Fruit fly (Drosophila melanogaster) whole organism, embryonic: ENCODE data around the gene superdeath.

Experiments used
- Awh ChIP-seq: fragments of 200-800 bp; sonication (Bioruptor generic); IDR thresholded peaks from 2 replicates; pipeline ENCODE4, ENCODE4 v1.3.6; 2022; ENCODE audit warnings: missing biosample characterization, missing genetic modification characterization
- B-H2 ChIP-seq: fragments of 200-800 bp; sonication (Bioruptor generic); optimal IDR thresholded peaks from 2 replicates; lab custom pipeline; 2018; ENCODE audit warnings: missing biosample characterization, mild to moderate bottlenecking, missing genetic modification characterization
- CG10654 ChIP-seq: fragments of 200-800 bp; sonication (Bioruptor generic); optimal IDR thresholded peaks from 2 replicates; lab custom pipeline; 2016; ENCODE audit warnings: missing biosample characterization, missing genetic modification characterization
- CG11456 ChIP-seq: fragments of 200-800 bp; sonication (Bioruptor generic); IDR thresholded peaks from 3 replicates; pipeline ENCODE4 v1.3.6; 2022; ENCODE audit warnings: missing biosample characterization, missing genetic modification characterization
- CG12391 ChIP-seq: fragments of 200-800 bp; sonication (Bioruptor generic); optimal IDR thresholded peaks from 3 replicates; lab custom pipeline; 2018; ENCODE audit warnings: missing biosample characterization, mild to moderate bottlenecking, missing genetic modification characterization, moderate library complexity
- CG13775 ChIP-seq: fragments of 200-800 bp; sonication (Bioruptor generic); optimal IDR thresholded peaks from 3 replicates; lab custom pipeline; 2017; ENCODE audit warnings: missing biosample characterization, mild to moderate bottlenecking, missing genetic modification characterization
- CG15269 ChIP-seq: fragments of 200-800 bp; sonication (Bioruptor generic); optimal IDR thresholded peaks from 2 replicates; lab custom pipeline; 2018; ENCODE audit warnings: missing biosample characterization, mild to moderate bottlenecking, missing genetic modification characterization, moderate library complexity
- CG17359 ChIP-seq: fragments of 200-800 bp; sonication (Bioruptor generic); optimal IDR thresholded peaks from 3 replicates; lab custom pipeline; 2018; ENCODE audit warnings: missing biosample characterization, mild to moderate bottlenecking, missing genetic modification characterization, moderate library complexity
- CG1832 ChIP-seq: fragments of 200-800 bp; sonication (Bioruptor generic); optimal IDR thresholded peaks from 2 replicates; lab custom pipeline; 2017; ENCODE audit warnings: missing biosample characterization, mild to moderate bottlenecking, missing genetic modification characterization, inconsistent platforms
- CG2129 ChIP-seq: fragments of 200-800 bp; sonication (Bioruptor generic); IDR thresholded peaks from 2 replicates; pipeline ENCODE4 v1.3.6; 2022; ENCODE audit warnings: missing biosample characterization, missing genetic modification characterization; ENCODE audit not compliant: partially characterized antibody
- CG31388 ChIP-seq: fragments of 200-800 bp; sonication (Bioruptor generic); optimal IDR thresholded peaks from 2 replicates; lab custom pipeline; 2016; ENCODE audit warnings: missing biosample characterization, missing genetic modification characterization
- CG33557 ChIP-seq: fragments of 200-800 bp; sonication (Bioruptor generic); optimal IDR thresholded peaks from 2 replicates; lab custom pipeline; 2019; ENCODE audit warnings: missing biosample characterization, mild to moderate bottlenecking, missing genetic modification characterization, moderate library complexity
- CG3995 ChIP-seq: fragments of 200-800 bp; sonication (Bioruptor generic); optimal IDR thresholded peaks from 3 replicates; lab custom pipeline; 2016; ENCODE audit warnings: missing biosample characterization, missing genetic modification characterization
- CG4328 ChIP-seq: fragments of 200-800 bp; sonication (Bioruptor generic); optimal IDR thresholded peaks from 3 replicates; lab custom pipeline; 2017; ENCODE audit warnings: missing biosample characterization, missing genetic modification reagents, missing genetic modification characterization
- CG4820 ChIP-seq: fragments of 200-800 bp; sonication (Bioruptor generic); optimal IDR thresholded peaks from 3 replicates; lab custom pipeline; 2016; ENCODE audit warnings: missing biosample characterization, missing genetic modification characterization
- CG4854 ChIP-seq: fragments of 200-800 bp; sonication (Bioruptor generic); optimal IDR thresholded peaks from 2 replicates; lab custom pipeline; 2016; ENCODE audit warnings: missing biosample characterization, missing genetic modification characterization, inconsistent platforms
- CG6765 ChIP-seq: fragments of 200-800 bp; sonication (Bioruptor generic); optimal IDR thresholded peaks from 3 replicates; lab custom pipeline; 2017; ENCODE audit warnings: missing biosample characterization, mild to moderate bottlenecking, missing genetic modification characterization
- CG7372 ChIP-seq: fragments of 200-800 bp; sonication (Bioruptor generic); IDR thresholded peaks from 2 replicates; pipeline ENCODE4 v1.3.6; 2022; ENCODE audit warnings: missing biosample characterization, missing genetic modification characterization
- CG7745 ChIP-seq: fragments of 200-800 bp; sonication (Bioruptor generic); optimal IDR thresholded peaks from 2 replicates; lab custom pipeline; 2018; ENCODE audit warnings: missing biosample characterization, mild to moderate bottlenecking, missing genetic modification characterization, moderate library complexity
- D ChIP-seq, 2 experiments: fragments of 200-800 bp in 1 of 2; fragments of >200 bp in 1 of 2; sonication (Bioruptor generic) in 1 of 2; optimal IDR thresholded peaks; 2 replicates in 1 of 2; 3 replicates in 1 of 2; lab custom pipeline; 2017; ENCODE audit warnings: mild to moderate bottlenecking in 1 of 2, missing biosample characterization in 1 of 2, missing genetic modification characterization in 1 of 2, missing genetic modification reagents in 1 of 2
- Dek ChIP-seq: fragments of 200-800 bp; sonication (Bioruptor generic); optimal IDR thresholded peaks from 3 replicates; lab custom pipeline; 2019; ENCODE audit warnings: missing biosample characterization, mild to moderate bottlenecking, missing genetic modification characterization, moderate library complexity
- Lhr ChIP-seq: fragments of 200-800 bp; sonication (Bioruptor generic); optimal IDR thresholded peaks from 3 replicates; lab custom pipeline; 2017; ENCODE audit warnings: mild to moderate bottlenecking, missing biosample characterization, missing genetic modification reagents, missing genetic modification characterization
- Myb ChIP-seq: fragments of 200-800 bp; sonication (Bioruptor generic); optimal IDR thresholded peaks from 2 replicates; lab custom pipeline; 2016; ENCODE audit warnings: missing biosample characterization, missing genetic modification characterization
- NC2β ChIP-seq: fragments of 200-800 bp; sonication (Bioruptor generic); optimal IDR thresholded peaks from 2 replicates; lab custom pipeline; 2016; ENCODE audit warnings: missing biosample characterization, missing genetic modification characterization
- Sin3A ChIP-seq: fragments of >200 bp; optimal IDR thresholded peaks from 2 replicates; lab custom pipeline; 2018
- Stat92E ChIP-seq, 3 experiments: fragments of >200 bp in 2 of 3; fragments of 200-800 bp in 1 of 3; sonication (Bioruptor generic) in 1 of 3; optimal IDR thresholded peaks; 2 replicates each; lab custom pipeline; 2017 to 2019; ENCODE audit warnings: missing biosample characterization in 3 of 3, missing genetic modification characterization in 3 of 3, mild to moderate bottlenecking in 1 of 3, moderate library complexity in 1 of 3
- Trl ChIP-seq, 3 experiments: fragments of >200 bp in 2 of 3; fragments of 200-800 bp in 1 of 3; sonication (Bioruptor generic) in 1 of 3; optimal IDR thresholded peaks; 2 replicates in 1 of 3; 3 replicates in 2 of 3; lab custom pipeline; 2016 to 2017; ENCODE audit warnings: missing biosample characterization in 1 of 3, missing genetic modification characterization in 1 of 3
- ac ChIP-seq: fragments of 200-800 bp; sonication (Bioruptor generic); optimal IDR thresholded peaks from 3 replicates; lab custom pipeline; 2017; ENCODE audit warnings: missing biosample characterization, mild to moderate bottlenecking, missing genetic modification characterization
- cas ChIP-seq: fragments of 200-800 bp; sonication (Bioruptor generic); IDR thresholded peaks from 2 replicates; pipeline ENCODE4 v1.3.6; 2022; ENCODE audit warnings: missing biosample characterization, missing genetic modification characterization
- dpn ChIP-seq, 2 experiments: fragments of 200-800 bp; sonication (Bioruptor generic); optimal IDR thresholded peaks; 3 replicates each; lab custom pipeline; 2016; ENCODE audit warnings: missing biosample characterization in 2 of 2, missing genetic modification characterization in 2 of 2
- jing ChIP-seq: fragments of 200-800 bp; sonication (Bioruptor generic); optimal IDR thresholded peaks from 2 replicates; lab custom pipeline; 2018; ENCODE audit warnings: missing biosample characterization, mild to moderate bottlenecking, missing genetic modification characterization
- lola ChIP-seq, 3 experiments: fragments of >200 bp in 2 of 3; fragments of 200-800 bp in 1 of 3; sonication (Bioruptor generic) in 1 of 3; optimal IDR thresholded peaks; 2 replicates each; lab custom pipeline; 2017 to 2019; ENCODE audit warnings: missing biosample characterization in 3 of 3, missing genetic modification characterization in 3 of 3, mild to moderate bottlenecking in 1 of 3, moderate library complexity in 1 of 3
- nerfin-1 ChIP-seq: fragments of 200-800 bp; sonication (Bioruptor generic); optimal IDR thresholded peaks from 3 replicates; lab custom pipeline; 2019; ENCODE audit warnings: missing biosample characterization, mild to moderate bottlenecking, missing genetic modification characterization, moderate library complexity
- oc ChIP-seq: fragments of 200-800 bp; sonication (Bioruptor generic); optimal IDR thresholded peaks from 2 replicates; lab custom pipeline; 2018; ENCODE audit warnings: missing biosample characterization, mild to moderate bottlenecking, missing genetic modification characterization, moderate library complexity
- psq ChIP-seq: fragments of 200-800 bp; sonication (Bioruptor generic); optimal IDR thresholded peaks from 2 replicates; lab custom pipeline; 2017; ENCODE audit warnings: missing biosample characterization, missing genetic modification characterization
- stwl ChIP-seq: fragments of 200-800 bp; sonication (Bioruptor generic); optimal IDR thresholded peaks from 3 replicates; lab custom pipeline; 2018; ENCODE audit warnings: missing biosample characterization, mild to moderate bottlenecking, missing genetic modification characterization, moderate library complexity
- tin ChIP-seq: fragments of 200-800 bp; sonication (Bioruptor generic); optimal IDR thresholded peaks from 3 replicates; lab custom pipeline; 2016; ENCODE audit warnings: missing biosample characterization, missing genetic modification characterization
- unpg ChIP-seq: fragments of 200-800 bp; sonication (Bioruptor generic); optimal IDR thresholded peaks from 3 replicates; lab custom pipeline; 2018; ENCODE audit warnings: missing biosample characterization, mild to moderate bottlenecking, missing genetic modification characterization, moderate library complexity
- vnd ChIP-seq: fragments of 200-800 bp; sonication (Bioruptor generic); IDR thresholded peaks from 3 replicates; pipeline ENCODE4 v1.3.6; 2022; ENCODE audit warnings: missing biosample characterization, missing genetic modification characterization; ENCODE audit not compliant: partially characterized antibody
- wor ChIP-seq: fragments of 200-800 bp; sonication (Bioruptor generic); IDR thresholded peaks from 2 replicates; pipeline ENCODE4 v1.3.6; 2022; ENCODE audit warnings: missing biosample characterization, missing genetic modification characterization
- zen2 ChIP-seq: fragments of 200-800 bp; sonication (Bioruptor generic); IDR thresholded peaks from 3 replicates; pipeline ENCODE4 v1.3.6; 2022; ENCODE audit warnings: missing biosample characterization, missing genetic modification characterization; ENCODE audit not compliant: partially characterized antibody

The superdeath gene

DNA sequence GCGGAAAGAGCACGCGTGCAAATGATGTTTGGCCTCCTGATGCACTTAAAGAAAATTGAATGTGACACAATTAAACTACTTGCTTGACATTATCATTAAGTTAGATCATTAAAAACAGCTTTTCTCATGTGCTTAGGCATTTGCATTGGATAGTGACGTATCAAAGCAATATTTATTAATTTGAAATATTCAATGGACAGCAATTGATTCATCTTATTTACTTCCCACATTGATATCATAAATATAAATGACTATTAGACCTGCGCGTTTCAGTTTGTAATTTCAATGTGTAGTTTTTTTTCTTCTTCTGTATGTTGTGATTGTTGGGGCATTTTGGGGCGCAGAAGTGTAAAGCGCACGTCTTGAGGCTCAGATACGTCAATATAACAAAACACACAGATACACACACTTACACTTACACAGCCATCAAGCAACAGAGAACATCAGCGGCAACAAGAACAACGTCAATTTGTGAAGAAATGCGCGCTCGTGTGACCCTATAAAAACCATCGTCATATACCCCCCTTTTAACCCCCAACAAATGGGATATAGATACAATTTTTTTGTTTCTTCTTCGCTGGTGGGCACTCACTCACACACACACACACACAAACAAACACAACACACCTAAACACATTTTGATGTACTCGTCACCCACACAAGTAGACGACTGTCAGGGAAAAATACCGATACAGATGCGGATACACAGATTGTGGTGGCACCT is 49.4 kb upstream of the superdeath start (continued):
- TF ChIP-seq stwl (tag; lab: Kevin White, UChicago) (no peak), lola (GFP tag; optimal IDR thresholded peaks at IDR 0.05; lab: Kevin White, UChicago) (peak in 1 of 3 experiments; percentile 70), ac (GFP tag; lab: Kevin White, UChicago) (no peak), cas (no peak), CG31388 (GFP tag; lab: Kevin White, UChicago) (no peak), nerfin-1 (peak; percentile 42), wor (GFP tag; lab: Robert Waterston, UW) (peak; percentile 47), CG6765 (GFP tag; lab: Kevin White, UChicago) (peak; percentile 6), tin (GFP tag; lab: Kevin White, UChicago) (peak; percentile 59), vnd (no peak), oc (tag; lab: Kevin White, UChicago) (peak; percentile 28), CG1832 (GFP tag; lab: Kevin White, UChicago) (no peak), jing (GFP tag; lab: Kevin White, UChicago) (peak; percentile 58), Dek (tag; lab: Kevin White, UChicago) (peak; percentile 44), CG2129 (no peak), NC2β (GFP tag; lab: Kevin White, UChicago) (peak; percentile 33), CG11456 (0 out of 3 replicates have a peak, but pooled peaks have one; percentile 48), CG7372 (GFP tag; lab: Robert Waterston, UW) (peak; percentile 51; the same call in 1 of the 2 replicates), dpn (GFP tag; optimal IDR thresholded peaks at IDR 0.05; lab: Kevin White, UChicago) (peak; percentile 61 to 63), CG12391 (tag; lab: Kevin White, UChicago) (peak; percentile 82), CG3995 (GFP tag; lab: Kevin White, UChicago) (no peak), CG33557 (GFP tag; lab: Kevin White, UChicago) (peak; percentile 34), CG17359 (tag; lab: Kevin White, UChicago) (peak; percentile 74), unpg (GFP tag; lab: Kevin White, UChicago) (peak; percentile 82), CG13775 (GFP tag; lab: Kevin White, UChicago) (peak; percentile 65), CG4854 (peak; percentile 25), zen2 (no peak), CG4820 (peak; percentile 70), CG15269 (tag; lab: Kevin White, UChicago) (peak; percentile 77), CG10654 (GFP tag; lab: Kevin White, UChicago) (peak; percentile 45), CG7745 (no peak), Lhr (GFP tag; lab: Kevin White, UChicago) (no peak), Myb (GFP tag; lab: Kevin White, UChicago) (peak; percentile 25), Stat92E (GFP tag; optimal IDR thresholded peaks at IDR 0.05; lab: Kevin White, UChicago) (no peak), CG4328 (peak; percentile 11), Sin3A (no peak), B-H2 (GFP tag; lab: Kevin White, UChicago) (no peak), psq (GFP tag; lab: Kevin White, UChicago) (no peak), D (optimal IDR thresholded peaks at IDR 0.05; lab: Kevin White, UChicago) (no peak), D (GFP tag; optimal IDR thresholded peaks at IDR 0.05; lab: Kevin White, UChicago) (peak; percentile 82), Awh (GFP tag; lab: Robert Waterston, UW) (peak; percentile 71), Trl (optimal IDR thresholded peaks at IDR 0.05; lab: Kevin White, UChicago) (peak in 1 of 2 experiments; percentile 1), Trl (GFP tag; optimal IDR thresholded peaks at IDR 0.05; lab: Kevin White, UChicago) (peak; percentile 34)
- TF ChIP-seq, all 482 proteins: peak for 308
